Fruit fly (Drosophila melanogaster) whole organism, embryonic: ENCODE measurements around the gene Lst8.
A peak's percentile ranks its signal among the peaks of the same experiment; 100 is the strongest.

Source experiments
- Antp ChIP-seq: fragments of 200-800 bp; sonication (Bioruptor generic); optimal IDR thresholded peaks from 3 replicates; lab custom pipeline; 2016; ENCODE audit warnings: missing biosample characterization, missing genetic modification characterization
- Atf-2 ChIP-seq: fragments of 200-800 bp; sonication (Bioruptor generic); optimal IDR thresholded peaks from 2 replicates; lab custom pipeline; 2016; ENCODE audit warnings: missing biosample characterization, missing genetic modification characterization
- Atf3 ChIP-seq: fragments of 200-800 bp; sonication (Bioruptor generic); optimal IDR thresholded peaks from 3 replicates; lab custom pipeline; 2016; ENCODE audit warnings: missing biosample characterization, missing genetic modification characterization
- C15 ChIP-seq: fragments of 200-800 bp; sonication (Bioruptor generic); IDR thresholded peaks from 3 replicates; pipeline ENCODE4 v1.3.6; 2022; ENCODE audit warnings: missing biosample characterization, missing genetic modification characterization
- CG10267 ChIP-seq: fragments of 200-800 bp; sonication (Bioruptor generic); optimal IDR thresholded peaks from 2 replicates; lab custom pipeline; 2018; ENCODE audit warnings: missing biosample characterization, mild to moderate bottlenecking, missing genetic modification characterization, moderate library complexity
- CG10321 ChIP-seq: fragments of 200-800 bp; sonication (Bioruptor generic); IDR thresholded peaks from 2 replicates; pipeline ENCODE4 v1.3.6; 2022; ENCODE audit warnings: missing biosample characterization, missing genetic modification characterization
- CG14441 ChIP-seq: fragments of 200-800 bp; sonication (Bioruptor generic); IDR thresholded peaks from 2 replicates; pipeline ENCODE4 v1.3.6; 2022; ENCODE audit warnings: missing biosample characterization, missing genetic modification characterization
- CG15073 ChIP-seq: fragments of 200-800 bp; sonication (Bioruptor generic); optimal IDR thresholded peaks from 2 replicates; lab custom pipeline; 2016; ENCODE audit warnings: missing biosample characterization, missing genetic modification characterization
- CG1603 ChIP-seq: fragments of 200-800 bp; sonication (Bioruptor generic); optimal IDR thresholded peaks from 2 replicates; lab custom pipeline; 2019; ENCODE audit warnings: missing biosample characterization, mild to moderate bottlenecking, missing genetic modification characterization, moderate library complexity
- CG31388 ChIP-seq: fragments of 200-800 bp; sonication (Bioruptor generic); optimal IDR thresholded peaks from 2 replicates; lab custom pipeline; 2016; ENCODE audit warnings: missing biosample characterization, missing genetic modification characterization
- CG34376 ChIP-seq: fragments of 200-800 bp; sonication (Bioruptor generic); optimal IDR thresholded peaks from 2 replicates; lab custom pipeline; 2018; ENCODE audit warnings: missing biosample characterization, mild to moderate bottlenecking, missing genetic modification characterization
- CG42726 ChIP-seq: fragments of 200-800 bp; sonication (Bioruptor generic); IDR thresholded peaks from 2 replicates; pipeline ENCODE4 v1.3.6; 2022; ENCODE audit warnings: missing biosample characterization, missing genetic modification characterization; ENCODE audit not compliant: partially characterized antibody
- CG4360 ChIP-seq: fragments of 200-800 bp; sonication (Bioruptor generic); IDR thresholded peaks from 2 replicates; pipeline ENCODE4 v1.3.6; 2022; ENCODE audit warnings: missing biosample characterization, missing genetic modification characterization
- CG7372 ChIP-seq: fragments of 200-800 bp; sonication (Bioruptor generic); IDR thresholded peaks from 2 replicates; pipeline ENCODE4 v1.3.6; 2022; ENCODE audit warnings: missing biosample characterization, missing genetic modification characterization
- CG7839 ChIP-seq: fragments of 200-800 bp; sonication (Bioruptor generic); optimal IDR thresholded peaks from 3 replicates; lab custom pipeline; 2018; ENCODE audit warnings: missing biosample characterization, mild to moderate bottlenecking, missing genetic modification characterization, moderate library complexity
- CG7987 ChIP-seq: fragments of 200-800 bp; sonication (Bioruptor generic); optimal IDR thresholded peaks from 2 replicates; lab custom pipeline; 2018; ENCODE audit warnings: missing biosample characterization, mild to moderate bottlenecking, missing genetic modification characterization, moderate library complexity
- CG9727 ChIP-seq: fragments of 200-800 bp; sonication (Bioruptor generic); optimal IDR thresholded peaks from 3 replicates; lab custom pipeline; 2017; ENCODE audit warnings: missing biosample characterization, mild to moderate bottlenecking, missing genetic modification characterization
- CG9876 ChIP-seq: fragments of 200-800 bp; sonication (Bioruptor generic); optimal IDR thresholded peaks from 2 replicates; lab custom pipeline; 2016; ENCODE audit warnings: missing biosample characterization, missing genetic modification characterization
- Dll ChIP-seq: fragments of 200-800 bp; sonication (Bioruptor generic); IDR thresholded peaks from 4 replicates; pipeline ENCODE4 v1.3.6; 2022; ENCODE audit warnings: missing biosample characterization, missing genetic modification characterization; ENCODE audit not compliant: partially characterized antibody
- E2f2 ChIP-seq: fragments of 200-800 bp; sonication (Bioruptor generic); IDR thresholded peaks from 2 replicates; pipeline ENCODE4 v1.3.6; 2022; ENCODE audit warnings: missing biosample characterization, missing genetic modification characterization
- HLH3B ChIP-seq: fragments of 200-800 bp; sonication (Bioruptor generic); IDR thresholded peaks from 2 replicates; pipeline ENCODE4 v1.3.6; 2022; ENCODE audit warnings: missing biosample characterization, missing genetic modification characterization
- Hr78 ChIP-seq, 2 experiments: fragments of 200-800 bp in 1 of 2; fragments of >200 bp in 1 of 2; sonication (Bioruptor generic) in 1 of 2; optimal IDR thresholded peaks; 2 replicates each; lab custom pipeline; 2017 to 2019; ENCODE audit warnings: missing biosample characterization in 2 of 2, missing genetic modification characterization in 2 of 2, mild to moderate bottlenecking in 1 of 2, moderate library complexity in 1 of 2
- Jarid2 ChIP-seq: fragments of 200-800 bp; sonication (Bioruptor generic); optimal IDR thresholded peaks from 3 replicates; lab custom pipeline; 2017; ENCODE audit warnings: mild to moderate bottlenecking, missing biosample characterization, missing genetic modification reagents, missing genetic modification characterization
- Mrtf ChIP-seq: fragments of 200-800 bp; sonication (Bioruptor generic); IDR thresholded peaks from 3 replicates; pipeline ENCODE4 v1.3.6; 2022; ENCODE audit warnings: missing biosample characterization, missing genetic modification characterization
- Neu2 ChIP-seq: fragments of 200-800 bp; sonication (Bioruptor generic); optimal IDR thresholded peaks from 3 replicates; lab custom pipeline; 2016; ENCODE audit warnings: missing biosample characterization, missing genetic modification characterization, borderline replicate concordance
- chinmo ChIP-seq: fragments of 200-800 bp; sonication (Bioruptor generic); IDR thresholded peaks from 4 replicates; pipeline ENCODE4 v1.3.6; 2022; ENCODE audit warnings: missing biosample characterization, missing genetic modification characterization; ENCODE audit not compliant: partially characterized antibody
- crc ChIP-seq: fragments of 200-800 bp; sonication (Bioruptor generic); optimal IDR thresholded peaks from 2 replicates; lab custom pipeline; 2016; ENCODE audit warnings: missing biosample characterization, missing genetic modification characterization
- dimm ChIP-seq: fragments of 200-800 bp; sonication (Bioruptor generic); IDR thresholded peaks from 2 replicates; pipeline ENCODE4 v1.3.6; 2022; ENCODE audit warnings: missing biosample characterization, missing genetic modification characterization
- dm ChIP-seq: fragments of 200-800 bp; sonication (Bioruptor generic); optimal IDR thresholded peaks from 3 replicates; lab custom pipeline; 2016; ENCODE audit warnings: missing biosample characterization, missing genetic modification characterization
- eyg ChIP-seq: fragments of 200-800 bp; sonication (Bioruptor generic); optimal IDR thresholded peaks from 3 replicates; lab custom pipeline; 2016; ENCODE audit warnings: missing biosample characterization, missing genetic modification characterization
- grn ChIP-seq: fragments of 200-800 bp; sonication (Bioruptor generic); optimal IDR thresholded peaks from 3 replicates; lab custom pipeline; 2017; ENCODE audit warnings: missing biosample characterization, missing genetic modification characterization
- ham ChIP-seq: fragments of 200-800 bp; sonication (Bioruptor generic); IDR thresholded peaks from 2 replicates; pipeline ENCODE4 v1.3.6; 2022; ENCODE audit warnings: missing biosample characterization, missing genetic modification characterization
- insv ChIP-seq, 2 experiments: fragments of 200-800 bp; sonication (Bioruptor generic); optimal IDR thresholded peaks; 3 replicates each; lab custom pipeline; 2016 to 2018; ENCODE audit warnings: missing biosample characterization in 2 of 2, missing genetic modification characterization in 2 of 2
- jing ChIP-seq: fragments of 200-800 bp; sonication (Bioruptor generic); optimal IDR thresholded peaks from 2 replicates; lab custom pipeline; 2018; ENCODE audit warnings: missing biosample characterization, mild to moderate bottlenecking, missing genetic modification characterization
- kni ChIP-seq: fragments of 200-800 bp; sonication (Bioruptor generic); optimal IDR thresholded peaks from 3 replicates; lab custom pipeline; 2017; ENCODE audit warnings: mild to moderate bottlenecking, missing biosample characterization, missing genetic modification reagents, missing genetic modification characterization
- lab ChIP-seq: fragments of 200-800 bp; sonication (Bioruptor generic); optimal IDR thresholded peaks from 3 replicates; lab custom pipeline; 2017; ENCODE audit warnings: missing biosample characterization, missing genetic modification characterization, mild to moderate bottlenecking, moderate library complexity, missing genetic modification reagents
- lilli ChIP-seq: fragments of 200-800 bp; sonication (Bioruptor generic); optimal IDR thresholded peaks from 3 replicates; lab custom pipeline; 2016; ENCODE audit warnings: missing biosample characterization, missing genetic modification characterization
- nom ChIP-seq: fragments of 200-800 bp; sonication (Bioruptor generic); optimal IDR thresholded peaks from 2 replicates; lab custom pipeline; 2017; ENCODE audit warnings: missing biosample characterization, missing genetic modification characterization, mild to moderate bottlenecking, moderate library complexity, missing genetic modification reagents
- pan ChIP-seq, 4 experiments: fragments of >200 bp in 3 of 4; fragments of 200-800 bp in 1 of 4; sonication (Bioruptor generic) in 1 of 4; optimal IDR thresholded peaks in 3 of 4; IDR thresholded peaks in 1 of 4; 2 replicates each; pipeline versions ENCODE4 v1.3.6 to Lab custom; 2017 to 2022; ENCODE audit warnings: missing biosample characterization in 2 of 4, missing genetic modification characterization in 2 of 4, mixed read lengths in 1 of 4
- pfk ChIP-seq: fragments of 200-800 bp; sonication (Bioruptor generic); optimal IDR thresholded peaks from 2 replicates; lab custom pipeline; 2018; ENCODE audit warnings: missing biosample characterization, mild to moderate bottlenecking, missing genetic modification characterization, moderate library complexity
- schlank ChIP-seq: fragments of 200-800 bp; sonication (Bioruptor generic); optimal IDR thresholded peaks from 2 replicates; lab custom pipeline; 2018; ENCODE audit warnings: missing biosample characterization, mild to moderate bottlenecking, missing genetic modification characterization
- seq ChIP-seq: fragments of 200-800 bp; sonication (Bioruptor generic); IDR thresholded peaks from 2 replicates; pipeline ENCODE4 v1.3.6; 2022; ENCODE audit warnings: missing biosample characterization, missing genetic modification characterization
- slou ChIP-seq: fragments of 200-800 bp; sonication (Bioruptor generic); optimal IDR thresholded peaks from 3 replicates; lab custom pipeline; 2016; ENCODE audit warnings: missing biosample characterization, missing genetic modification characterization
- so ChIP-seq: fragments of 200-800 bp; sonication (Bioruptor generic); IDR thresholded peaks from 3 replicates; pipeline ENCODE4 v1.3.6; 2022; ENCODE audit warnings: missing biosample characterization, missing genetic modification characterization
- tll ChIP-seq, 2 experiments: fragments of 200-800 bp in 1 of 2; fragments of >200 bp in 1 of 2; sonication (Bioruptor generic) in 1 of 2; optimal IDR thresholded peaks; 2 replicates each; lab custom pipeline; 2017 to 2019; ENCODE audit warnings: missing biosample characterization in 2 of 2, missing genetic modification characterization in 2 of 2, mild to moderate bottlenecking in 1 of 2, moderate library complexity in 1 of 2
- unc-4 ChIP-seq: fragments of 200-800 bp; sonication (Bioruptor generic); IDR thresholded peaks from 2 replicates; pipeline ENCODE4 v1.3.6; 2022; ENCODE audit warnings: missing biosample characterization, missing genetic modification characterization; ENCODE audit not compliant: partially characterized antibody
- unpg ChIP-seq: fragments of 200-800 bp; sonication (Bioruptor generic); optimal IDR thresholded peaks from 3 replicates; lab custom pipeline; 2018; ENCODE audit warnings: missing biosample characterization, mild to moderate bottlenecking, missing genetic modification characterization, moderate library complexity

Gene Lst8

dm6 chrX:9577338-9577644, 28.5 kb downstream of the Lst8 start:
- peak; percentile 73 for TF ChIP-seq nom (GFP tag; lab: Kevin White, UChicago)
- TF ChIP-seq so: no peak
- no peak for TF ChIP-seq CG4360
- no peak for TF ChIP-seq CG15073 (GFP tag; lab: Kevin White, UChicago)
- TF ChIP-seq insv (GFP tag; optimal IDR thresholded peaks at IDR 0.05; lab: Kevin White, UChicago): no peak
- no peak for TF ChIP-seq eyg
- no peak for TF ChIP-seq E2f2 (GFP tag; lab: Robert Waterston, UW)
- no peak for TF ChIP-seq unpg (GFP tag; lab: Kevin White, UChicago)

- TF ChIP-seq lilli (GFP tag; lab: Kevin White, UChicago) (no peak), HLH3B (GFP tag; lab: Robert Waterston, UW) (no peak), Atf3 (no peak), pan (optimal IDR thresholded peaks at IDR 0.05; lab: Kevin White, UChicago) (no peak), pan (GFP tag; optimal IDR thresholded peaks at IDR 0.05 in 1 of 2, IDR thresholded peaks at IDR 0.05 in 1 of 2) (no peak), crc (GFP tag; lab: Kevin White, UChicago) (no peak), tll (GFP tag; optimal IDR thresholded peaks at IDR 0.05; lab: Kevin White, UChicago) (no peak), ham (GFP tag; lab: Robert Waterston, UW) (no peak), CG7839 (no peak), CG42726 (GFP tag; lab: Robert Waterston, UW) (no peak), Dll (no peak), CG10267 (no peak), CG9876 (GFP tag; lab: Kevin White, UChicago) (no peak), schlank (no peak), Mrtf (GFP tag; lab: Robert Waterston, UW) (no peak), CG14441 (GFP tag; lab: Robert Waterston, UW) (no peak), pfk (GFP tag; lab: Kevin White, UChicago) (peak; percentile 25), jing (GFP tag; lab: Kevin White, UChicago) (no peak), Atf-2 (no peak), grn (GFP tag; lab: Kevin White, UChicago) (peak; percentile 56), chinmo (GFP tag; lab: Robert Waterston, UW) (0 out of 4 replicates have a peak, but pooled peaks have one; percentile 27), Hr78 (GFP tag; optimal IDR thresholded peaks at IDR 0.05; lab: Kevin White, UChicago) (no peak), dimm (no peak), CG1603 (tag; lab: Kevin White, UChicago) (no peak), slou (GFP tag; lab: Kevin White, UChicago) (no peak), dm (GFP tag; lab: Kevin White, UChicago) (no peak), CG7372 (no peak), CG34376 (GFP tag; lab: Kevin White, UChicago) (peak; percentile 88), Jarid2 (GFP tag; lab: Kevin White, UChicago) (no peak), unc-4 (GFP tag; lab: Robert Waterston, UW) (no peak), CG4360 (no peak), CG31388 (GFP tag; lab: Kevin White, UChicago) (no peak), CG7987 (GFP tag; lab: Kevin White, UChicago) (peak; percentile 5), kni (GFP tag; lab: Kevin White, UChicago) (no peak), lab (GFP tag; lab: Kevin White, UChicago) (peak; percentile 34), CG9727 (no peak), CG10321 (no peak), Antp (no peak), C15 (GFP tag; lab: Robert Waterston, UW) (no peak), Neu2 (GFP tag; lab: Kevin White, UChicago) (no peak), seq (GFP tag; lab: Robert Waterston, UW) (no peak)
These were observed 29.0 kb downstream of the Lst8 start for dm6 chrX:9576504-9577337.
